Worm (Caenorhabditis elegans): ENCODE results near the gene srw-21.

srw-21 gene

DNA sequence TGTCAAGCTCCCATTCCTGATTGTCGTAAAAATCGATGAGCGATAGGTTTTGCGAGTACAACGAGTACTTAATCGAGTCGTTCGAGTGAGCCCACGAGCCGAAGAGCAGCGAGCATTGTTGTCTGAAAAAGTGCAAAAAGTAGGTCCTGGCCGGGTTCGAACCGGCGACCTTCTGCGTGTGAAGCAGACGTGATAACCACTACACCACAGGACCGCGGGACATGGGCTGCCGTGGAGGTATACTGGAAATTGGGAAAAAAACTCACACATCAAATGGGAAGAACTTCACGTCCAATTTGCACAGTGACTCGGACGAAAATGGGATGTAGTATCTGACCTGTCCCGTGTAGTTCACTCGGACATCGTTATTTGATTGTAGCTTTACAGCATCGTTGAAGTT, 27.5 kb downstream of the srw-21 start:
- TF ChIP-seq hlh-17 (GFP tag; optimal IDR thresholded peaks at IDR 0.05; ENCODE audit: borderline replicate concordance) = no peak
- peak; percentile 19 for TF ChIP-seq nhr-71 (tag; optimal IDR thresholded peaks at IDR 0.05)
- TF ChIP-seq nhr-12 (tag; optimal IDR thresholded peaks at IDR 0.05) = no peak
- peak in 1 of 2 experiments; percentile 52 for TF ChIP-seq lin-35 (GFP tag; optimal IDR thresholded peaks at IDR 0.05)
- TF ChIP-seq lin-14 (GFP tag; optimal IDR thresholded peaks at IDR 0.05) = peak; percentile 2
- TF ChIP-seq unc-130 (tag; optimal IDR thresholded peaks at IDR 0.05) = no peak
- TF ChIP-seq nhr-77 (tag; optimal IDR thresholded peaks at IDR 0.05) = no peak
- TF ChIP-seq lin-39 (tag; optimal IDR thresholded peaks at IDR 0.05) = no peak
- no peak for TF ChIP-seq efl-1 (optimal IDR thresholded peaks at IDR 0.05)
- peak in 1 of 2 experiments; percentile 90 for TF ChIP-seq efl-1 (GFP tag; optimal IDR thresholded peaks at IDR 0.05 in 1 of 2)
- no peak for TF ChIP-seq isw-1 (GFP tag; IDR thresholded peaks at IDR 0.05)
- no peak for TF ChIP-seq nhr-84 (tag; optimal IDR thresholded peaks at IDR 0.05)
- no peak for TF ChIP-seq nhr-85 (tag)
- TF ChIP-seq fkh-4 (tag; optimal IDR thresholded peaks at IDR 0.05; ENCODE audit: borderline replicate concordance) = no peak
- no peak for TF ChIP-seq zip-4 (GFP tag; optimal IDR thresholded peaks at IDR 0.05)
- no peak for TF ChIP-seq xbp-1 (tag; optimal IDR thresholded peaks at IDR 0.05)
- TF ChIP-seq blmp-1 (tag; optimal IDR thresholded peaks at IDR 0.05) = no peak
- no peak for TF ChIP-seq nhr-28 (tag; optimal IDR thresholded peaks at IDR 0.05)
- no peak for TF ChIP-seq snpc-4 (tag; optimal IDR thresholded peaks at IDR 0.05)
- TF ChIP-seq rnt-1 (tag; optimal IDR thresholded peaks at IDR 0.05) = peak; percentile 53
- no peak for TF ChIP-seq swsn-7 (tag; optimal IDR thresholded peaks at IDR 0.05)
- TF ChIP-seq lsy-2 (tag; optimal IDR thresholded peaks at IDR 0.05) = no peak

DNA sequence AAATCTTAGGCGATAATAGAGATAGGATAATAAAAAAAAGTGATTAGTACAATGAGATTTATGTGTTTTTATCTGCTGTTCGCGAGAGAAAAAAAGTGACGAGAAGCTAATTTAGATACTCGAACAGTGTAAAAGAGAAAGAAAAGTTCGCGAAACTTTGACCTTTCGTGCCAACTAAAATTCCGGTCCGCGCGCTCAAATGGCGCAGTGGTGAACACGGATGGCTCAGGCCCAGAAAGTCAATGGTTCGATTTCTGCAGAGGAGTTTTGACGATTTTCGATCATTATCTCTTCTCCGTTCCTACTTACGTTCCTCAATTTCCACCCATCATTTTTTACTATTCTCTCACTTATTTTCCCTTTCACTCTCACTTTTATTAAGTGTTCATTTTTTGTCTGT, 28.6 kb downstream of the srw-21 start:
- TF ChIP-seq mdl-1 (tag; optimal IDR thresholded peaks at IDR 0.05) (no peak), nhr-28 (tag; optimal IDR thresholded peaks at IDR 0.05) (no peak), hpl-2 (GFP tag; optimal IDR thresholded peaks at IDR 0.05) (no peak), snu-23 (GFP tag; optimal IDR thresholded peaks at IDR 0.05) (no peak)

DNA sequence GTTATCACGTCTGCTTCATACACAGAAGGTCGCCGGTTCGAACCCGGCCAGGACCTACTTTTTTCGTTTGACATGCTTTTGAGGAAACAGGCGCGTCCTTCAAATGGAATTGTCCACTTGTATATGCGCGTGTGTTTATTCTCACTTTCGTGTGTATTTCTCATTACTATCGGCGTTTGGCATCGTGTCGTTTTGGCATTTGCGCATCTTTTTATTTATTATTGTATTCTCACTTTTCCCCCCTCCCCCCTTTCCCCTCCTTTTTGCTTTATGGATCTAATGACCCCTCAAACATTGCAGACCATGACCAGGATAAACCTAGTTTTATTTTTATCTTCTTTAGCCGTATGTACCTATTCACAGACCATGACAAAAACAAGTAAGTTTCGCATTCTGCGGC, 29.5 kb downstream of the srw-21 start, which contains the start of gene F21A3.3:
Gene F21A3.3, plus strand, starts transcription at position 301 of the 400 bp plus-strand sequence.
- no peak for TF ChIP-seq xbp-1 (tag; optimal IDR thresholded peaks at IDR 0.05)
- TF ChIP-seq lin-14 (GFP tag; optimal IDR thresholded peaks at IDR 0.05) = peak; percentile 24
- peak; percentile 35 for TF ChIP-seq nhr-85 (tag)
- no peak for TF ChIP-seq C04F5.9 (tag; optimal IDR thresholded peaks at IDR 0.05)
- peak; percentile 69 for TF ChIP-seq blmp-1 (tag; optimal IDR thresholded peaks at IDR 0.05)

DNA sequence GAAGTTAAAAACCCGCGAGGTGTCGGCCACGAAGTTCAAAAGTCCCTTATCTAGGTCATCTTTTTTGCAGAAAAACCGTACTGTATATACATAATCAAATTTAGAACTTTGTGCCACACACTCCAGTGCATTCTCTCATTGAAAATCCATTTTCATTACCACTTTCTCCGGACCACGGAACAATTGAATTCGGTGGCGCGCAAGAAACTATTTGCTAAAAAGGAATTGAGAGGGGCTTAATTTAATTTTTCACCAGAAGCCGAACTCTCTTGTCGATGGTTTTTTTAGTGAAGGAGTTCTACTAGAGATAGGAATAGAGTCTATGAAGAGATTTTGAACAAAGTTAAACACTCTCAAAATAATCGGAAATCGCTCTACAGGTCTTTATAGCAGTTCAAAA, 32.0 kb downstream of the srw-21 start:
- TF ChIP-seq grh-1 (GFP tag; IDR thresholded peaks at IDR 0.05) = no peak
- TF ChIP-seq isw-1 (GFP tag; IDR thresholded peaks at IDR 0.05) = no peak
- TF ChIP-seq lir-3 (tag; optimal IDR thresholded peaks at IDR 0.05; ENCODE audit: poor library complexity) = no peak
- TF ChIP-seq mef-2 (tag; optimal IDR thresholded peaks at IDR 0.05) = no peak
- TF ChIP-seq zip-4 (GFP tag; optimal IDR thresholded peaks at IDR 0.05) = no peak

DNA sequence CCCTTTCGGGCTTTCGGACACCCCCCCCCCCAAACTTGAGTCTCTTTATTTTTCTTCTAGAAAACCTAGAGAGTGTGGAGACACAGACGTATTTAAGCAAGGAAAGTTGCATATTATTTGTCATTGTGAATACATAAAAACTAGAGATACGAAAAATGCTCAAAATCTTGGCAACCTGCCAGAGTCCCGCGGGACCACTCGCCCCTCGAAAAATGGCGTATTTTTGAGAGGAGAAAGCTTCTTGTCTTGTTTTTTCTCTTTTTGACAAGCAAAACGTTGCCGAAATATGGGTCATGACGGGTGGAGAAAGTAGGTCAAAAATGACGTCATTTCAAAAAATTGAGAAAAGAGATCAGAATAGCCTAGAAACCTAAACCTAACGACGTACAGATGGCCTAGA, 32.5 kb downstream of the srw-21 start:
- TF ChIP-seq efl-3 (GFP tag; optimal IDR thresholded peaks at IDR 0.05) (no peak), lin-14 (GFP tag; optimal IDR thresholded peaks at IDR 0.05) (peak; percentile 43), irx-1 (tag; optimal IDR thresholded peaks at IDR 0.05) (no peak), snpc-4 (tag; optimal IDR thresholded peaks at IDR 0.05) (no peak), C34B4.2 (tag; optimal IDR thresholded peaks at IDR 0.05) (no peak)

DNA sequence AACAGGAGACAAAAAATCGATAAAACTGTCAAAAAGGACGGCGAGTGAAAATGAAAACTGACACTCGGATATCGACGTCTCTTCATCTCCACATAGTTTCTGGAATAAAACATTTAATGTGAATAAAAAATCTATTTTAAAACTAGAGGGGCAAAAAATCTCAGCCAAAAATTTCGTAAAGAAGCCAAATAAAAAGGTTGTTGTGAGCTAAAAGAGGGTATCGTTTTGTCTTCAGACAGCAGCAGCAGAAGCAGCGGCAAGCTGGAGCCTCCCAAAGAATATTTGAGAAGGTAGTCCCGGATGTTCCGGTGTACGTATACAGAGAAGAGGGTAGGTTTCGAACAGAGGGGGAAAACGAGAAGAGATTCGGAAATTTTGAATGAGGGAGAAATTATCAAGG, 34.1 kb downstream of the srw-21 start, which contains the start of gene lgc-31:
Gene lgc-31, minus strand, starts transcription at position 101 of the 400 bp plus-strand sequence.
- TF ChIP-seq unc-98 (GFP tag; IDR thresholded peaks at IDR 0.05) = no peak
- TF ChIP-seq pag-3 (tag; optimal IDR thresholded peaks at IDR 0.05; ENCODE audit: borderline replicate concordance, insufficient read depth) = no peak
- TF ChIP-seq C16A3.4 (tag; optimal IDR thresholded peaks at IDR 0.05) = no peak
- no peak for TF ChIP-seq isw-1 (GFP tag; IDR thresholded peaks at IDR 0.05)
- no peak for TF ChIP-seq fkh-8 (tag; optimal IDR thresholded peaks at IDR 0.05)
- TF ChIP-seq efl-3 (GFP tag; optimal IDR thresholded peaks at IDR 0.05) = no peak
- TF ChIP-seq mep-1 (tag; optimal IDR thresholded peaks at IDR 0.05) = no peak
- no peak for TF ChIP-seq nhr-11 (tag; optimal IDR thresholded peaks at IDR 0.05)
- TF ChIP-seq sptf-1 (tag; optimal IDR thresholded peaks at IDR 0.05) = no peak
- TF ChIP-seq fos-1 (tag; optimal IDR thresholded peaks at IDR 0.05) = no peak
- TF ChIP-seq ets-5 (GFP tag; IDR thresholded peaks at IDR 0.05) = no peak
- no peak for TF ChIP-seq zip-4 (GFP tag; optimal IDR thresholded peaks at IDR 0.05)
- no peak for TF ChIP-seq ceh-82 (tag; optimal IDR thresholded peaks at IDR 0.05)
- TF ChIP-seq ceh-88 (GFP tag; IDR thresholded peaks at IDR 0.05) = no peak
- TF ChIP-seq ceh-90 (tag; optimal IDR thresholded peaks at IDR 0.05) = no peak

All from whole organism, L1 larva.